Worm (Caenorhabditis elegans): ENCODE measurements around the gene lite-1.

Gene lite-1

DNA sequence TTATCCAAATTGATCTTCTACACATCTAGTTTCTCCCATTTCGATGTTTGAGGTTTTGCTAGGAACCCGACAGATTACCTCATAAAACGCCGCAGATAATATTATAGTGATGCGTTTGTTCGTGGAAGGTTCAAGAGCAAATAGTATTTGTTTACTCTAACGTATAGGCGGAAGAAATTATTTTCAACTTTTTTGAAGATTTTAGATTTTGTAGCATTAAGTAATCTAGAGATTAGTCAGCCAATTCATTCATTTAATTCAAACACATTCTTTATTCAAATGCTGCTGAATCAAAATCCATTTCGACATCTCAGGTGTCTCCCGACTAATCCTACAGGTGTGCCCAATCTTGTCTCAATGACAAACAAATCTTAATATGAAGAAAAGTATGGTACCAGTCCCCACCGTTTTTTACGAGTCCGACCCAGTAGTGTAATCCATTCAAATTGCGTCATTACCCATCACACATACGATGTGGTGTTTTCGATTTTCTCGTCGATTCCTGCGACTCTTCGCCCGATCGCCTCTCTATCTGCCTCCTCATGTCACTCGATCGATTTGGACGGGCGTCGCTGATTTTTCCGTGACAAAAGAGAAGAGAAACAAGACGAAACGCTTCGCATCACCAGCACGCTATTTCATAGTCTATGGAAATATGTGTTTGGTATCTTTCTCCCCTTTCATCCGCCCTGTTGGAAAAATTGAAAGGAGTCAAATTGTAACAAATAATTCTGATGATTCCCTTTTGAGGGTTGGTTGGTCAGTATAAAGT, 23.5 kb upstream of the lite-1 start:
- TF ChIP-seq nhr-76 (tag; optimal IDR thresholded peaks at IDR 0.05) (peak; percentile 42), T26A8.4 (GFP tag; IDR thresholded peaks at IDR 0.05) (peak; percentile 85), skn-1 (tag; optimal IDR thresholded peaks at IDR 0.05) (no peak), snpc-1.2 (GFP tag; IDR thresholded peaks at IDR 0.05) (no peak; the same call in 1 of the 2 replicates), saeg-2 (GFP tag; IDR thresholded peaks at IDR 0.05) (peak; percentile 61; the same call in 1 of the 2 replicates), T20F7.1 (GFP tag; optimal IDR thresholded peaks at IDR 0.05) (no peak), Y48G9A.11 (GFP tag; IDR thresholded peaks at IDR 0.05) (0 out of 2 replicates have a peak, but pooled peaks have one; percentile 28), mes-2 (tag; optimal IDR thresholded peaks at IDR 0.05; ENCODE audit: poor library complexity, severe bottlenecking) (peak; percentile 60), fkh-10 (GFP tag; optimal IDR thresholded peaks at IDR 0.05) (no peak), Y75B8A.6 (GFP tag; IDR thresholded peaks at IDR 0.05) (no peak), tag-97 (GFP tag; IDR thresholded peaks at IDR 0.05) (no peak), madf-5 (GFP tag; IDR thresholded peaks at IDR 0.05) (no peak), lim-7 (GFP tag; IDR thresholded peaks at IDR 0.05) (no peak), ctbp-1 (GFP tag; IDR thresholded peaks at IDR 0.05) (0 out of 2 replicates have a peak, but pooled peaks have one; percentile 27), nhr-102 (tag; optimal IDR thresholded peaks at IDR 0.05) (peak; percentile 73), R02D3.7 (tag; optimal IDR thresholded peaks at IDR 0.05) (no peak), php-3 (GFP tag; IDR thresholded peaks at IDR 0.05) (peak; percentile 56; the same call in 1 of the 2 replicates), nhr-11 (tag; optimal IDR thresholded peaks at IDR 0.05) (peak; percentile 48), Y5F2A.4 (GFP tag; optimal IDR thresholded peaks at IDR 0.05) (no peak), F44E2.7 (GFP tag; IDR thresholded peaks at IDR 0.05) (no peak), cey-2 (tag; optimal IDR thresholded peaks at IDR 0.05; ENCODE audit: borderline replicate concordance, insufficient read depth) (no peak), spr-3 (GFP tag; optimal IDR thresholded peaks at IDR 0.05) (peak; percentile 43), mep-1 (tag; optimal IDR thresholded peaks at IDR 0.05) (peak; percentile 61), ama-1 (optimal IDR thresholded peaks at IDR 0.05) (peak; percentile 73), aly-2 (tag; optimal IDR thresholded peaks at IDR 0.05) (no peak), unc-39 (tag; optimal IDR thresholded peaks at IDR 0.05) (no peak), ceh-62 (tag; optimal IDR thresholded peaks at IDR 0.05) (no peak), pqm-1 (tag; optimal IDR thresholded peaks at IDR 0.05) (no peak), lin-39 (tag; optimal IDR thresholded peaks at IDR 0.05) (no peak), mdt-29 (GFP tag; IDR thresholded peaks at IDR 0.05) (peak; percentile 65), vab-7 (GFP tag; IDR thresholded peaks at IDR 0.05) (no peak), ZK337.2 (GFP tag; IDR thresholded peaks at IDR 0.05) (no peak; the same call in 1 of the 2 replicates), madf-9 (GFP tag; conservative IDR thresholded peaks at IDR 0.05) (0 out of 2 replicates have a peak, but pooled peaks have one; percentile 14), ceh-20 (GFP tag; IDR thresholded peaks at IDR 0.05) (no peak; the same call in none of the 2 replicates), spr-1 (tag; optimal IDR thresholded peaks at IDR 0.05) (peak; percentile 32), daf-12 (tag; optimal IDR thresholded peaks at IDR 0.05) (no peak), dmd-6 (GFP tag; IDR thresholded peaks at IDR 0.05) (peak; percentile 62), dpl-1 (GFP tag; optimal IDR thresholded peaks at IDR 0.05) (no peak), mxl-3 (GFP tag; optimal IDR thresholded peaks at IDR 0.05) (peak; percentile 73), set-16 (GFP tag; IDR thresholded peaks at IDR 0.05) (no peak; the same call in 1 of the 2 replicates), hmg-1.1 (GFP tag; IDR thresholded peaks at IDR 0.05) (0 out of 2 replicates have a peak, but pooled peaks have one; percentile 46), D1046.2 (GFP tag; IDR thresholded peaks at IDR 0.05) (no peak), ceh-82 (tag; optimal IDR thresholded peaks at IDR 0.05) (no peak), F49E8.2 (tag; optimal IDR thresholded peaks at IDR 0.05; ENCODE audit: borderline replicate concordance) (no peak), ceh-28 (tag; optimal IDR thresholded peaks at IDR 0.05) (peak; percentile 66), hlh-30 (tag; optimal IDR thresholded peaks at IDR 0.05; ENCODE audit: insufficient read depth) (peak; percentile 78), zfp-3 (GFP tag; conservative IDR thresholded peaks at IDR 0.05) (peak; percentile 68), lin-38 (GFP tag; IDR thresholded peaks at IDR 0.05) (peak; percentile 25), sdz-12 (GFP tag; optimal IDR thresholded peaks at IDR 0.05) (no peak)

All from whole organism, L4 larva.